Worm (Caenorhabditis elegans) whole organism, young adult: ENCODE measurements around the gene serp-1.2.

Source experiments
- C06A6.2 ChIP-seq: fragments of 200-800 bp; sonication (Bioruptor generic); conservative IDR thresholded peaks from 2 replicates; pipeline ENCODE4 v1.3.6; 2022; ENCODE audit warnings: missing genetic modification characterization, missing compliant biosample characterization
- efl-1 ChIP-seq: fragments of 150-350 bp; optimal IDR thresholded peaks from 2 replicates; lab custom pipeline; 2014; ENCODE audit warnings: missing biosample characterization, missing genetic modification reagents, missing genetic modification characterization
- egrh-3 ChIP-seq: fragments of 200-800 bp; sonication (Bioruptor generic); IDR thresholded peaks from 2 replicates; pipeline ENCODE4 v1.3.6; 2022; ENCODE audit warnings: missing genetic modification reagents, missing genetic modification characterization, missing compliant biosample characterization
- hlh-26 ChIP-seq: fragments of 200-800 bp; sonication (Bioruptor generic); conservative IDR thresholded peaks from 2 replicates; pipeline ENCODE4 v1.3.6; 2022; ENCODE audit warnings: missing genetic modification reagents, missing genetic modification characterization, missing compliant biosample characterization
- let-526 ChIP-seq: fragments of 200-800 bp; sonication (Bioruptor generic); IDR thresholded peaks from 2 replicates; pipeline ENCODE4 v1.3.6; 2022; ENCODE audit warnings: missing genetic modification reagents, missing genetic modification characterization, missing compliant biosample characterization
- lsl-1 ChIP-seq: fragments of 200-800 bp; sonication (Bioruptor generic); optimal IDR thresholded peaks from 2 replicates; lab custom pipeline; 2018; ENCODE audit warnings: mild to moderate bottlenecking, missing genetic modification characterization, moderate library complexity, missing compliant biosample characterization
- madf-8 ChIP-seq: fragments of 200-800 bp; sonication (Bioruptor generic); conservative IDR thresholded peaks from 2 replicates; pipeline ENCODE4 v1.3.6; 2022; ENCODE audit warnings: missing genetic modification reagents, missing genetic modification characterization, missing compliant biosample characterization
- pha-4 ChIP-seq: fragments of 150-350 bp; sonication (generic microtip); optimal IDR thresholded peaks from 2 replicates; lab custom pipeline; 2014; ENCODE audit warnings: missing biosample characterization, missing genetic modification reagents, missing genetic modification characterization
- rpc-1 ChIP-seq, 2 experiments: fragments of 150-350 bp in 1 of 2; sonication (generic microtip) in 1 of 2; optimal IDR thresholded peaks; 2 replicates each; lab custom pipeline; 2014 to 2018; ENCODE audit warnings: missing biosample characterization in 1 of 2, missing genetic modification characterization in 1 of 2, missing genetic modification reagents in 1 of 2, missing genotype in 1 of 2
- somi-1 ChIP-seq: fragments of 200-800 bp; sonication (Bioruptor generic); optimal IDR thresholded peaks from 2 replicates; lab custom pipeline; 2018; ENCODE audit warnings: mild to moderate bottlenecking, missing genetic modification characterization, missing compliant biosample characterization
- sptf-2 ChIP-seq: fragments of 200-800 bp; sonication (Bioruptor generic); optimal IDR thresholded peaks from 2 replicates; lab custom pipeline; 2018; ENCODE audit warnings: mild to moderate bottlenecking, missing genetic modification characterization, missing compliant biosample characterization
- unc-62 ChIP-seq: fragments of 150-350 bp; optimal IDR thresholded peaks from 2 replicates; lab custom pipeline; 2014; ENCODE audit warnings: missing biosample characterization, missing genetic modification reagents, missing genetic modification characterization
- ztf-22 ChIP-seq: fragments of 200-800 bp; sonication (Bioruptor generic); optimal IDR thresholded peaks from 2 replicates; lab custom pipeline; 2018; ENCODE audit warnings: mild to moderate bottlenecking, missing genetic modification characterization, moderate library complexity, missing compliant biosample characterization

DNA sequence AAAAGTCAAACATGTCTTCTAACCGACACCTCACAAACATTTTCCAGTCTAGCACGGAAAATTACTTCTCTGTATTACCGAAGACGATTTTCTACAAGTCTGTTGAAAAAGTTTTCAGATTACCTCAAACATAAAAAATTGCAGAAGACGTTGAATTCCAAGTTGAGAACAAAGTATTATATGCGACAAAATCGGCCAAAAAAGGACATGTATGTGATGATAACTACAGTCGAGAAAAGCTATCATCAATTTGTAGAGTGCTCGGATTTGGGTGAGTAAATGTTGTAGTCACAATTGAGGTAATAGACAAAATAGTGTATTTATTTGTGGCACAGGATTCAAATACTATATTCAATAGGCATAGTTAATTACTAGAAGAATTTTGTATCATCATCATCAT lies 16.6 kb upstream of the serp-1.2 start:
- TF ChIP-seq let-526 (GFP tag; lab: Robert Waterston, UW) (no peak), madf-8 (GFP tag; lab: Robert Waterston, UW) (no peak), pha-4 (tag; lab: Kevin White, UChicago) (no peak), rpc-1 (optimal IDR thresholded peaks at IDR 0.05; lab: Kevin White, UChicago) (no peak), rpc-1 (tag; optimal IDR thresholded peaks at IDR 0.05; lab: Kevin White, UChicago) (no peak), hlh-26 (GFP tag; lab: Robert Waterston, UW) (no peak), efl-1 (GFP tag; lab: Kevin White, UChicago) (no peak), egrh-3 (GFP tag; lab: Robert Waterston, UW) (no peak), ztf-22 (GFP tag; lab: Kevin White, UChicago) (no peak), C06A6.2 (GFP tag; lab: Robert Waterston, UW) (no peak), somi-1 (GFP tag; lab: Kevin White, UChicago) (no peak), unc-62 (no peak), lsl-1 (GFP tag; lab: Kevin White, UChicago) (no peak), sptf-2 (GFP tag; lab: Kevin White, UChicago) (no peak)
